Worm (Caenorhabditis elegans) whole organism, L3 larva: ENCODE measurements around the gene igeg-1.

Experiments used
- lin-39 ChIP-seq: fragments of 150-350 bp; optimal IDR thresholded peaks from 2 replicates; lab custom pipeline; 2018; ENCODE audit warnings: missing biosample characterization, missing genetic modification reagents, missing genetic modification characterization
- unc-62 ChIP-seq: fragments of 150-350 bp; sonication (generic microtip); optimal IDR thresholded peaks from 4 replicates; lab custom pipeline; 2014; ENCODE audit warnings: missing biosample characterization, missing genetic modification reagents, missing genetic modification characterization

DNA sequence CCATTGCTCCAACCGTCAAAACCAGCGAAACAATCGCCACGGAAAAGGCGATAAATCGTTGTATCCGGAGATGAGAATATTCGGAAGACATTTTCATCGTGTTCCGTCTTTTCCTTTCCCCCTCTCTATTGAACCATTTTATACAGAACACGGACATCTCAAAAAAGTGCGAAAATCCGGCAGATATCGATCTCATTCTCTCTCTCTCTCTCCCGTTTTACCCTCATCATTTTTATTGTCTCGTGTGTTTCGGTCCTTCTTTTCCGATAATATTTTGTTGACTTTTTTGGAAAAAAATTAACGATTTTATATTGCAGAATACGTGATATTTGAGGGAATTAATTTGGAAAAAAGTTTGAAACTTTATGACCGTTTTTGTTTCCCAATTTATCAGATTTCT is 47.1 kb downstream of the igeg-1 start, which contains the start of gene col-110:
- TF ChIP-seq lin-39 (tag; lab: Kevin White, UChicago) (no peak), unc-62 (GFP tag; lab: Kevin White, UChicago) (no peak)
